Comparison of ENCODE assay signal across 2 fruit fly cellular contexts in genomic region chr2L:17921527-17921926, dm6.
TF ChIP-seq lines count a peak whose summit lies in the region.

No protein-coding gene starts in this region.

- no peak for TF ChIP-seq CTCF in whole organism, embryonic (GFP tag; optimal IDR thresholded peaks at IDR 0.05; lab: Kevin White, UChicago)

TF ChIP-seq in whole organism, embryonic, 481 proteins besides CTCF, POLR2A, EP300 and RAD21 (continues in another document):
- TF ChIP-seq CG6765 (GFP tag; optimal IDR thresholded peaks at IDR 0.05; lab: Kevin White, UChicago) (no peak), Mrtf (GFP tag; IDR thresholded peaks at IDR 0.05; lab: Robert Waterston, UW) (no peak), CG6689 (GFP tag; IDR thresholded peaks at IDR 0.05; lab: Robert Waterston, UW) (0 out of 2 replicates have a peak, but pooled peaks have one; percentile 19), Med (GFP tag; lab: Kevin White, UChicago) (no peak), Dip2 (GFP tag; IDR thresholded peaks at IDR 0.05; lab: Robert Waterston, UW) (no peak), sens (GFP tag; lab: Kevin White, UChicago) (no peak), Elba2 (GFP tag; optimal IDR thresholded peaks at IDR 0.05; lab: Kevin White, UChicago) (no peak), jing (GFP tag; optimal IDR thresholded peaks at IDR 0.05; lab: Kevin White, UChicago) (no peak), pfk (GFP tag; optimal IDR thresholded peaks at IDR 0.05; lab: Kevin White, UChicago) (no peak), Mad (GFP tag; optimal IDR thresholded peaks at IDR 0.05; lab: Kevin White, UChicago) (no peak), Asciz (GFP tag; optimal IDR thresholded peaks at IDR 0.05; lab: Kevin White, UChicago) (no peak), Optix (GFP tag; IDR thresholded peaks at IDR 0.05; lab: Robert Waterston, UW) (no peak), ems (GFP tag; optimal IDR thresholded peaks at IDR 0.05; lab: Kevin White, UChicago) (no peak), E2f1 (GFP tag; IDR thresholded peaks at IDR 0.05; lab: Robert Waterston, UW) (no peak), Fer3 (tag; optimal IDR thresholded peaks at IDR 0.05; lab: Kevin White, UChicago) (peak; percentile 35), cad (GFP tag; optimal IDR thresholded peaks at IDR 0.05; lab: Kevin White, UChicago) (no peak), CG32767 (GFP tag; IDR thresholded peaks at IDR 0.05; lab: Robert Waterston, UW) (no peak), HHEX (GFP tag; optimal IDR thresholded peaks at IDR 0.05; lab: Kevin White, UChicago) (no peak), zfh2 (GFP tag; optimal IDR thresholded peaks at IDR 0.05; lab: Kevin White, UChicago) (no peak), Awh (GFP tag; IDR thresholded peaks at IDR 0.05; lab: Robert Waterston, UW) (no peak), Myb (GFP tag; optimal IDR thresholded peaks at IDR 0.05; lab: Kevin White, UChicago) (no peak), twi (tag; optimal IDR thresholded peaks at IDR 0.05; lab: Kevin White, UChicago) (no peak), CG31365 (tag; optimal IDR thresholded peaks at IDR 0.05; lab: Kevin White, UChicago) (no peak), amos (GFP tag; IDR thresholded peaks at IDR 0.05; lab: Robert Waterston, UW; ENCODE audit: partially characterized antibody) (no peak), Sin3A (optimal IDR thresholded peaks at IDR 0.05; lab: Kevin White, UChicago) (no peak), tup (GFP tag; optimal IDR thresholded peaks at IDR 0.05; lab: Kevin White, UChicago) (no peak), grau (tag; optimal IDR thresholded peaks at IDR 0.05; lab: Kevin White, UChicago) (peak; percentile 36), emc (GFP tag; optimal IDR thresholded peaks at IDR 0.05; lab: Kevin White, UChicago) (no peak), gfzf (GFP tag; optimal IDR thresholded peaks at IDR 0.05; lab: Kevin White, UChicago) (no peak), dimm (GFP tag; IDR thresholded peaks at IDR 0.05; lab: Robert Waterston, UW) (no peak), sens-2 (GFP tag; IDR thresholded peaks at IDR 0.05; lab: Robert Waterston, UW) (no peak), CG18599 (GFP tag; optimal IDR thresholded peaks at IDR 0.05; lab: Kevin White, UChicago) (peak; percentile 56), kay (GFP tag; optimal IDR thresholded peaks at IDR 0.05; lab: Kevin White, UChicago) (no peak), eve (GFP tag; optimal IDR thresholded peaks at IDR 0.05; lab: Kevin White, UChicago) (no peak), wor (GFP tag; IDR thresholded peaks at IDR 0.05; lab: Robert Waterston, UW) (no peak), Nf-YB (GFP tag; optimal IDR thresholded peaks at IDR 0.05; lab: Kevin White, UChicago) (no peak), CG32532 (GFP tag; IDR thresholded peaks at IDR 0.05; lab: Robert Waterston, UW) (no peak), CG7928 (GFP tag; optimal IDR thresholded peaks at IDR 0.05; lab: Kevin White, UChicago) (no peak), CG4707 (GFP tag; optimal IDR thresholded peaks at IDR 0.05; lab: Kevin White, UChicago) (no peak), CG4328 (GFP tag; optimal IDR thresholded peaks at IDR 0.05; lab: Kevin White, UChicago) (no peak), CG31441 (GFP tag; IDR thresholded peaks at IDR 0.05; lab: Robert Waterston, UW) (0 out of 2 replicates have a peak, but pooled peaks have one; percentile 29), CG34376 (GFP tag; optimal IDR thresholded peaks at IDR 0.05; lab: Kevin White, UChicago) (no peak), salm (tag; optimal IDR thresholded peaks at IDR 0.05; lab: Kevin White, UChicago) (no peak), CG7786 (GFP tag; optimal IDR thresholded peaks at IDR 0.05; lab: Kevin White, UChicago) (no peak), HLH3B (GFP tag; IDR thresholded peaks at IDR 0.05; lab: Robert Waterston, UW) (no peak), MTF-1 (GFP tag; optimal IDR thresholded peaks at IDR 0.05; lab: Kevin White, UChicago; ENCODE audit: borderline replicate concordance) (no peak), C15 (GFP tag; IDR thresholded peaks at IDR 0.05; lab: Robert Waterston, UW) (no peak), CG5180 (GFP tag; optimal IDR thresholded peaks at IDR 0.05; lab: Kevin White, UChicago) (no peak), peb (GFP tag; IDR thresholded peaks at IDR 0.05; lab: Robert Waterston, UW) (no peak)

TF ChIP-seq in whole organism, prepupa, 60 proteins besides CTCF, POLR2A, EP300 and RAD21:
- TF ChIP-seq CG34406 (GFP tag; optimal IDR thresholded peaks at IDR 0.05; lab: Kevin White, UChicago): no peak
- peak; percentile 9 for TF ChIP-seq CG32006 (GFP tag; optimal IDR thresholded peaks at IDR 0.05; lab: Kevin White, UChicago)
TF ChIP-seq in whole organism, prepupa: peak in this region for 1.

Comparison
In these comparisons a context has a peak if more than half of its experiments do, and no peak if none do; other contexts are left out.
1. Of the 7 proteins assayed by ChIP-seq in both whole organism, embryonic and whole organism, prepupa: peak only in whole organism, embryonic: Sox102F; only in whole organism, prepupa: none; in both: none; in neither: 6.